Worm (Caenorhabditis elegans) whole organism, L4 larva: ENCODE results near the gene Y56A3A.28.

Experiments
- F37D6.2 ChIP-seq: sonication (generic microtip); optimal IDR thresholded peaks from 2 replicates; lab custom pipeline; 2016; ENCODE audit warnings: mild to moderate bottlenecking, missing genetic modification characterization, missing compliant biosample characterization
- ZK546.5 ChIP-seq, 2 experiments: sonication (generic microtip); optimal IDR thresholded peaks; 2 replicates each; lab custom pipeline; 2017; ENCODE audit warnings: missing biosample characterization in 2 of 2, missing genetic modification characterization in 2 of 2
- aha-1 ChIP-seq: fragments of 150-350 bp; peaks from one replicate; lab custom pipeline; 2014; ENCODE audit warnings: missing biosample characterization, missing genetic modification characterization
- ama-1 ChIP-seq: fragments of 150-350 bp; optimal IDR thresholded peaks from 2 replicates; lab custom pipeline; 2014; ENCODE audit warnings: inconsistent platforms, mixed read lengths
- ceh-62 ChIP-seq: sonication (generic microtip); optimal IDR thresholded peaks from 2 replicates; lab custom pipeline; 2017; ENCODE audit warnings: missing biosample characterization, missing genetic modification characterization
- ctbp-1 ChIP-seq: fragments of 200-800 bp; sonication (Bioruptor generic); IDR thresholded peaks from 2 replicates; pipeline ENCODE4 v1.3.6; 2022; ENCODE audit warnings: missing genetic modification reagents, missing genetic modification characterization, missing compliant biosample characterization
- daf-16 ChIP-seq, 3 experiments: sonication (generic microtip); optimal IDR thresholded peaks; 2 replicates each; lab custom pipeline; 2016 to 2017; ENCODE audit warnings: missing genetic modification characterization in 3 of 3, missing genetic modification reagents in 3 of 3, mild to moderate bottlenecking in 2 of 3, missing compliant biosample characterization in 2 of 3, missing biosample characterization in 1 of 3, moderate library complexity in 1 of 3
- dmd-8 ChIP-seq: fragments of 200-800 bp; sonication (Bioruptor generic); IDR thresholded peaks from 2 replicates; pipeline ENCODE4 v1.3.6; 2022; ENCODE audit warnings: missing genetic modification characterization, missing compliant biosample characterization
- dpl-1 ChIP-seq: fragments of 150-350 bp; optimal IDR thresholded peaks from 2 replicates; lab custom pipeline; 2014; ENCODE audit warnings: missing biosample characterization, missing genetic modification reagents, missing genetic modification characterization
- egl-27 ChIP-seq: sonication (generic microtip); optimal IDR thresholded peaks from 3 replicates; lab custom pipeline; 2017; ENCODE audit warnings: missing biosample characterization, missing genetic modification reagents, missing genetic modification characterization
- hif-1 ChIP-seq, 2 experiments: sonication (generic microtip); optimal IDR thresholded peaks; 2 replicates each; lab custom pipeline; 2016 to 2017; ENCODE audit warnings: missing compliant biosample characterization in 2 of 2, missing genetic modification characterization in 2 of 2, missing genetic modification reagents in 2 of 2, missing genotype in 2 of 2, mild to moderate bottlenecking in 1 of 2
- hlh-11 ChIP-seq: fragments of 200-800 bp; sonication (Bioruptor generic); optimal IDR thresholded peaks from 2 replicates; lab custom pipeline; 2018; ENCODE audit warnings: mild to moderate bottlenecking, missing genetic modification characterization, missing compliant biosample characterization
- hlh-30 ChIP-seq: sonication (generic microtip); optimal IDR thresholded peaks from 2 replicates; lab custom pipeline; 2017; ENCODE audit warnings: antibody characterized with exemption, mild to moderate bottlenecking, missing genetic modification characterization, missing compliant biosample characterization; ENCODE audit not compliant: insufficient read depth
- hmg-1.1 ChIP-seq: fragments of 200-800 bp; sonication (Bioruptor generic); IDR thresholded peaks from 2 replicates; pipeline ENCODE4 v1.3.6; 2022; ENCODE audit warnings: missing genetic modification reagents, missing genetic modification characterization, missing compliant biosample characterization
- jun-1 ChIP-seq: fragments of 150-350 bp; optimal IDR thresholded peaks from 2 replicates; lab custom pipeline; 2014; ENCODE audit warnings: missing biosample characterization, missing genetic modification reagents, missing genetic modification characterization
- lin-13 ChIP-seq: fragments of 150-350 bp; optimal IDR thresholded peaks from 2 replicates; lab custom pipeline; 2014; ENCODE audit warnings: missing biosample characterization, missing genetic modification reagents, missing genetic modification characterization
- lin-15B ChIP-seq: fragments of 150-350 bp; sonication (generic microtip); optimal IDR thresholded peaks from 3 replicates; lab custom pipeline; 2014; ENCODE audit warnings: missing biosample characterization, missing genetic modification characterization
- lin-38 ChIP-seq: fragments of 200-800 bp; sonication (Bioruptor generic); IDR thresholded peaks from 2 replicates; pipeline ENCODE4 v1.3.6; 2022; ENCODE audit warnings: missing genetic modification reagents, missing genetic modification characterization, missing compliant biosample characterization
- lsy-2 ChIP-seq, 2 experiments: fragments of 150-350 bp in 1 of 2; sonication (generic microtip) in 1 of 2; optimal IDR thresholded peaks; 2 replicates each; lab custom pipeline; 2014 to 2017; ENCODE audit warnings: missing biosample characterization in 2 of 2, missing genetic modification characterization in 2 of 2
- mdt-29 ChIP-seq: fragments of 200-800 bp; sonication (Bioruptor generic); IDR thresholded peaks from 2 replicates; pipeline ENCODE4 v1.3.6; 2022; ENCODE audit warnings: missing genetic modification reagents, missing genetic modification characterization, missing compliant biosample characterization
- mxl-3 ChIP-seq: fragments of 200-800 bp; sonication (Bioruptor generic); optimal IDR thresholded peaks from 2 replicates; lab custom pipeline; 2018; ENCODE audit warnings: mild to moderate bottlenecking, missing genetic modification characterization, missing compliant biosample characterization
- nhr-28 ChIP-seq: fragments of 150-350 bp; optimal IDR thresholded peaks from 2 replicates; lab custom pipeline; 2014; ENCODE audit warnings: missing biosample characterization, missing genetic modification characterization
- nhr-76 ChIP-seq: fragments of 150-350 bp; optimal IDR thresholded peaks from 2 replicates; lab custom pipeline; 2014; ENCODE audit warnings: missing biosample characterization, missing genetic modification characterization
- pha-4 ChIP-seq, 2 experiments: fragments of 150-350 bp in 1 of 2; fragments of 200-800 bp in 1 of 2; sonication (Bioruptor generic) in 1 of 2; IDR thresholded peaks in 1 of 2; optimal IDR thresholded peaks in 1 of 2; 2 replicates each; pipeline versions ENCODE4 v1.3.6 to Lab custom; 2014 to 2022; ENCODE audit warnings: missing genetic modification characterization in 2 of 2, missing genetic modification reagents in 2 of 2, missing biosample characterization in 1 of 2, missing compliant biosample characterization in 1 of 2
- php-3 ChIP-seq: fragments of 200-800 bp; sonication (Bioruptor generic); IDR thresholded peaks from 2 replicates; pipeline ENCODE4 v1.3.6; 2022; ENCODE audit warnings: missing genetic modification reagents, missing genetic modification characterization, missing compliant biosample characterization
- rbr-2 ChIP-seq: sonication (generic microtip); optimal IDR thresholded peaks from 2 replicates; lab custom pipeline; 2016; ENCODE audit warnings: missing genotype, missing genetic modification characterization, missing compliant biosample characterization
- set-16 ChIP-seq: fragments of 200-800 bp; sonication (Bioruptor generic); IDR thresholded peaks from 2 replicates; pipeline ENCODE4 v1.3.6; 2022; ENCODE audit warnings: missing genetic modification reagents, missing genetic modification characterization, missing compliant biosample characterization
- spr-3 ChIP-seq: fragments of 200-800 bp; sonication (Bioruptor generic); optimal IDR thresholded peaks from 2 replicates; lab custom pipeline; 2018; ENCODE audit warnings: mild to moderate bottlenecking, missing genetic modification characterization, missing compliant biosample characterization
- tag-97 ChIP-seq: fragments of 200-800 bp; sonication (Bioruptor generic); IDR thresholded peaks from 2 replicates; pipeline ENCODE4 v1.3.6; 2022; ENCODE audit warnings: missing genetic modification characterization, missing compliant biosample characterization
- unc-62 ChIP-seq, 3 experiments: fragments of 150-350 bp in 1 of 3; sonication (generic microtip); optimal IDR thresholded peaks in 2 of 3; peaks in 1 of 3; 1 replicate in 1 of 3; 2 replicates in 2 of 3; lab custom pipeline; 2014 to 2017; ENCODE audit warnings: missing biosample characterization in 3 of 3, missing genetic modification characterization in 3 of 3, missing genetic modification reagents in 3 of 3, missing genotype in 1 of 3
- vab-7 ChIP-seq: fragments of 200-800 bp; sonication (Bioruptor generic); IDR thresholded peaks from 2 replicates; pipeline ENCODE4 v1.3.6; 2022; ENCODE audit warnings: missing genetic modification reagents, missing genetic modification characterization, missing compliant biosample characterization
- zfp-2 ChIP-seq: sonication (generic microtip); optimal IDR thresholded peaks from 2 replicates; lab custom pipeline; 2016; ENCODE audit warnings: mild to moderate bottlenecking, missing genetic modification characterization, missing compliant biosample characterization
- zfp-3 ChIP-seq: fragments of 200-800 bp; sonication (Bioruptor generic); conservative IDR thresholded peaks from 2 replicates; pipeline ENCODE4 v1.3.6; 2022; ENCODE audit warnings: missing genetic modification reagents, missing genetic modification characterization, missing compliant biosample characterization

Gene Y56A3A.28

ce11 chrIII:11936668-11937276 lies 34.4 kb downstream of the Y56A3A.28 start:
- TF ChIP-seq nhr-76: no peak
- peak; percentile 86 for TF ChIP-seq set-16
- TF ChIP-seq ZK546.5 (tag; optimal IDR thresholded peaks at IDR 0.05; lab: Kevin White, UChicago): no peak
- no peak for TF ChIP-seq ceh-62 (tag; lab: Kevin White, UChicago)
- TF ChIP-seq jun-1 (tag; lab: Kevin White, UChicago): no peak
- no peak for TF ChIP-seq lin-38 (GFP tag; lab: Robert Waterston, UW)
- TF ChIP-seq egl-27 (tag; lab: Kevin White, UChicago): no peak
- TF ChIP-seq ama-1 (lab: Kevin White, UChicago): no peak
- TF ChIP-seq unc-62 (GFP tag; optimal IDR thresholded peaks at IDR 0.05 in 1 of 2; lab: Kevin White, UChicago): peak in 1 of 2 experiments; percentile 53
- TF ChIP-seq unc-62 (tag; optimal IDR thresholded peaks at IDR 0.05; lab: Kevin White, UChicago): no peak
- TF ChIP-seq lin-15B (tag; lab: Kevin White, UChicago): no peak
- no peak for TF ChIP-seq zfp-3 (GFP tag; lab: Robert Waterston, UW)
- TF ChIP-seq pha-4 (GFP tag; IDR thresholded peaks at IDR 0.05; lab: Robert Waterston, UW): no peak
- no peak for TF ChIP-seq pha-4 (tag; optimal IDR thresholded peaks at IDR 0.05; lab: Kevin White, UChicago)
- no peak for TF ChIP-seq php-3 (GFP tag; lab: Robert Waterston, UW)

- TF ChIP-seq lsy-2 (tag; optimal IDR thresholded peaks at IDR 0.05; lab: Kevin White, UChicago) (peak in 1 of 2 experiments; percentile 42), unc-62 (GFP tag; optimal IDR thresholded peaks at IDR 0.05 in 1 of 2; lab: Kevin White, UChicago) (no peak), unc-62 (tag; optimal IDR thresholded peaks at IDR 0.05; lab: Kevin White, UChicago) (no peak), set-16 (peak; percentile 50), dpl-1 (GFP tag; lab: Kevin White, UChicago) (peak; percentile 18), ctbp-1 (0 out of 2 replicates have a peak, but pooled peaks have one; percentile 21), aha-1 (tag; lab: Kevin White, UChicago) (peak; percentile 96), hmg-1.1 (GFP tag; lab: Robert Waterston, UW) (peak; percentile 41; the same call in 1 of the 2 replicates), rbr-2 (peak; percentile 47), F37D6.2 (tag; lab: Kevin White, UChicago) (peak; percentile 6), mdt-29 (GFP tag; lab: Robert Waterston, UW) (0 out of 2 replicates have a peak, but pooled peaks have one; percentile 7), nhr-28 (tag; lab: Kevin White, UChicago) (no peak), hif-1 (tag; optimal IDR thresholded peaks at IDR 0.05; lab: Kevin White, UChicago) (peak in 1 of 2 experiments; percentile 14), zfp-2 (tag; lab: Kevin White, UChicago) (peak; percentile 17), tag-97 (no peak), vab-7 (GFP tag; lab: Robert Waterston, UW) (0 out of 2 replicates have a peak, but pooled peaks have one; percentile 33)
Measured at ce11 chrIII:11935948-11936280, 35.3 kb downstream of the Y56A3A.28 start.

ce11 chrIII:11935032-11935947 lies 35.9 kb downstream of the Y56A3A.28 start:
- TF ChIP-seq unc-62 (GFP tag; optimal IDR thresholded peaks at IDR 0.05 in 1 of 2; lab: Kevin White, UChicago) (peak in 1 of 2 experiments; percentile 96), unc-62 (tag; optimal IDR thresholded peaks at IDR 0.05; lab: Kevin White, UChicago) (no peak), mxl-3 (peak; percentile 68), ZK546.5 (tag; optimal IDR thresholded peaks at IDR 0.05; lab: Kevin White, UChicago) (no peak), daf-16 (GFP tag; optimal IDR thresholded peaks at IDR 0.05; lab: Kevin White, UChicago) (peak in 1 of 2 experiments; percentile 1), daf-16 (tag; optimal IDR thresholded peaks at IDR 0.05; lab: Kevin White, UChicago) (no peak), dmd-8 (GFP tag; lab: Robert Waterston, UW) (0 out of 2 replicates have a peak, but pooled peaks have one; percentile 11), hmg-1.1 (GFP tag; lab: Robert Waterston, UW) (no peak), hlh-11 (peak; percentile 37), nhr-28 (tag; lab: Kevin White, UChicago) (no peak), hlh-30 (tag; lab: Kevin White, UChicago) (peak; percentile 29), lin-13 (GFP tag; lab: Kevin White, UChicago) (no peak), spr-3 (GFP tag; lab: Kevin White, UChicago) (no peak), lsy-2 (tag; optimal IDR thresholded peaks at IDR 0.05; lab: Kevin White, UChicago) (peak in 1 of 2 experiments; percentile 18)
